Worm (Caenorhabditis elegans) whole organism, L1 larva: Measurements from ENCODE around the gene T01C3.11.

Experiments
- C16A3.4 ChIP-seq: fragments of 150-350 bp; optimal IDR thresholded peaks from 2 replicates; lab custom pipeline; 2014; ENCODE audit warnings: missing biosample characterization, missing genetic modification characterization
- F16B12.6 ChIP-seq: fragments of 150-350 bp; optimal IDR thresholded peaks from 2 replicates; lab custom pipeline; 2014; ENCODE audit warnings: missing biosample characterization, missing genetic modification characterization
- aha-1 ChIP-seq: fragments of 150-350 bp; optimal IDR thresholded peaks from 2 replicates; lab custom pipeline; 2014; ENCODE audit warnings: missing biosample characterization, missing genetic modification characterization
- alr-1 ChIP-seq: fragments of 200-800 bp; sonication (Bioruptor generic); optimal IDR thresholded peaks from 2 replicates; lab custom pipeline; 2018; ENCODE audit warnings: borderline replicate concordance, mild to moderate bottlenecking, missing genetic modification characterization, missing compliant biosample characterization
- blmp-1 ChIP-seq: fragments of 150-350 bp; optimal IDR thresholded peaks from 2 replicates; lab custom pipeline; 2014; ENCODE audit warnings: missing biosample characterization, missing genetic modification characterization
- ceh-90 ChIP-seq: sonication (generic microtip); optimal IDR thresholded peaks from 2 replicates; lab custom pipeline; 2016; ENCODE audit warnings: missing genetic modification characterization, missing compliant biosample characterization
- ces-1 ChIP-seq: fragments of 150-350 bp; optimal IDR thresholded peaks from 2 replicates; lab custom pipeline; 2014; ENCODE audit warnings: missing biosample characterization, missing genetic modification reagents, missing genetic modification characterization
- egl-27 ChIP-seq, 2 experiments: fragments of 150-350 bp in 1 of 2; sonication (generic microtip); optimal IDR thresholded peaks; 3 replicates each; lab custom pipeline; 2017 to 2018; ENCODE audit warnings: missing biosample characterization in 2 of 2, missing genetic modification characterization in 2 of 2, missing genetic modification reagents in 2 of 2
- elt-3 ChIP-seq, 6 experiments: fragments of 150-350 bp in 1 of 6; sonication (generic microtip); optimal IDR thresholded peaks; 2 replicates each; lab custom pipeline; 2017 to 2018; ENCODE audit warnings: missing biosample characterization in 6 of 6, missing genetic modification characterization in 6 of 6, inconsistent platforms in 1 of 6
- fkh-10 ChIP-seq: sonication (generic microtip); optimal IDR thresholded peaks from 2 replicates; lab custom pipeline; 2017; ENCODE audit warnings: missing biosample characterization, missing genetic modification reagents, missing genetic modification characterization
- fkh-8 ChIP-seq: sonication (generic microtip); optimal IDR thresholded peaks from 2 replicates; lab custom pipeline; 2016; ENCODE audit warnings: mild to moderate bottlenecking, missing genetic modification characterization, missing compliant biosample characterization
- grh-1 ChIP-seq: fragments of 200-800 bp; sonication (Bioruptor generic); IDR thresholded peaks from 2 replicates; pipeline ENCODE4 v1.3.6; 2022; ENCODE audit warnings: missing genetic modification reagents, missing genetic modification characterization, missing compliant biosample characterization
- irx-1 ChIP-seq: sonication (generic microtip); optimal IDR thresholded peaks from 2 replicates; lab custom pipeline; 2016; ENCODE audit warnings: missing genetic modification characterization, missing compliant biosample characterization
- isw-1 ChIP-seq: fragments of 200-800 bp; sonication (Bioruptor generic); IDR thresholded peaks from 2 replicates; pipeline ENCODE4 v1.3.6; 2022; ENCODE audit warnings: missing genetic modification characterization, missing compliant biosample characterization
- lin-14 ChIP-seq: fragments of 200-800 bp; sonication (Bioruptor generic); optimal IDR thresholded peaks from 2 replicates; lab custom pipeline; 2018; ENCODE audit warnings: mild to moderate bottlenecking, missing genetic modification characterization, moderate library complexity, missing compliant biosample characterization
- lin-35 ChIP-seq, 2 experiments: fragments of 150-350 bp; optimal IDR thresholded peaks; 2 replicates each; lab custom pipeline; 2014; ENCODE audit warnings: missing biosample characterization in 2 of 2, missing genetic modification characterization in 2 of 2, missing genetic modification reagents in 2 of 2
- lin-39 ChIP-seq: fragments of 150-350 bp; optimal IDR thresholded peaks from 2 replicates; lab custom pipeline; 2014; ENCODE audit warnings: missing biosample characterization, missing genetic modification reagents, missing genetic modification characterization
- lsy-2 ChIP-seq, 2 experiments: fragments of 150-350 bp; optimal IDR thresholded peaks; 2 replicates each; lab custom pipeline; 2014; ENCODE audit warnings: missing biosample characterization in 2 of 2, missing genetic modification characterization in 2 of 2
- mab-9 ChIP-seq: fragments of 200-800 bp; sonication (Bioruptor generic); IDR thresholded peaks from 2 replicates; pipeline ENCODE4 v1.3.6; 2022; ENCODE audit warnings: missing genetic modification reagents, missing genetic modification characterization, missing compliant biosample characterization
- mef-2 ChIP-seq: fragments of 150-350 bp; optimal IDR thresholded peaks from 2 replicates; lab custom pipeline; 2014; ENCODE audit warnings: missing biosample characterization, missing genetic modification characterization
- mep-1 ChIP-seq: fragments of 150-350 bp; optimal IDR thresholded peaks from 2 replicates; lab custom pipeline; 2014; ENCODE audit warnings: missing biosample characterization, missing genetic modification characterization
- nhr-12 ChIP-seq: sonication (generic microtip); optimal IDR thresholded peaks from 2 replicates; lab custom pipeline; 2017; ENCODE audit warnings: missing biosample characterization, missing genetic modification characterization
- nhr-20 ChIP-seq: sonication (generic microtip); optimal IDR thresholded peaks from 2 replicates; lab custom pipeline; 2016; ENCODE audit warnings: mild to moderate bottlenecking, missing genetic modification characterization, missing compliant biosample characterization
- nhr-47 ChIP-seq: sonication (generic microtip); optimal IDR thresholded peaks from 2 replicates; lab custom pipeline; 2016; ENCODE audit warnings: mild to moderate bottlenecking, missing genetic modification characterization, moderate library complexity, missing compliant biosample characterization
- nhr-71 ChIP-seq: sonication (generic microtip); optimal IDR thresholded peaks from 2 replicates; lab custom pipeline; 2016; ENCODE audit warnings: mild to moderate bottlenecking, missing genetic modification characterization, moderate library complexity, missing compliant biosample characterization
- nhr-77 ChIP-seq: fragments of 150-350 bp; optimal IDR thresholded peaks from 2 replicates; lab custom pipeline; 2014; ENCODE audit warnings: missing biosample characterization, missing genetic modification characterization
- nhr-84 ChIP-seq: sonication (generic microtip); optimal IDR thresholded peaks from 2 replicates; lab custom pipeline; 2017; ENCODE audit warnings: missing biosample characterization, missing genetic modification characterization
- nhr-85 ChIP-seq: sonication (generic microtip); peaks from one replicate; lab custom pipeline; 2016; ENCODE audit warnings: missing genetic modification characterization, inconsistent platforms, missing compliant biosample characterization
- nhr-90 ChIP-seq: sonication (generic microtip); optimal IDR thresholded peaks from 2 replicates; lab custom pipeline; 2016; ENCODE audit warnings: mild to moderate bottlenecking, missing genetic modification characterization, missing compliant biosample characterization; ENCODE audit not compliant: poor library complexity
- pax-3 ChIP-seq: fragments of 200-800 bp; sonication (Bioruptor generic); optimal IDR thresholded peaks from 2 replicates; lab custom pipeline; 2018; ENCODE audit warnings: mild to moderate bottlenecking, missing genetic modification characterization, moderate library complexity, missing compliant biosample characterization
- pqm-1 ChIP-seq: sonication (generic microtip); optimal IDR thresholded peaks from 3 replicates; lab custom pipeline; 2017; ENCODE audit warnings: missing biosample characterization, missing genetic modification characterization
- rnt-1 ChIP-seq: sonication (generic microtip); optimal IDR thresholded peaks from 2 replicates; lab custom pipeline; 2016; ENCODE audit warnings: mild to moderate bottlenecking, missing genetic modification characterization, moderate library complexity, missing compliant biosample characterization
- skn-1 ChIP-seq: fragments of 150-350 bp; optimal IDR thresholded peaks from 2 replicates; lab custom pipeline; 2014; ENCODE audit warnings: missing biosample characterization, missing genetic modification characterization
- snpc-4 ChIP-seq: fragments of 150-350 bp; optimal IDR thresholded peaks from 2 replicates; lab custom pipeline; 2014; ENCODE audit warnings: missing biosample characterization, missing genetic modification characterization
- snu-23 ChIP-seq: sonication (generic microtip); optimal IDR thresholded peaks from 2 replicates; lab custom pipeline; 2016; ENCODE audit warnings: missing genetic modification characterization, missing compliant biosample characterization
- sup-37 ChIP-seq: fragments of 200-800 bp; sonication (Bioruptor generic); optimal IDR thresholded peaks from 2 replicates; lab custom pipeline; 2018; ENCODE audit warnings: mild to moderate bottlenecking, missing genetic modification characterization, missing compliant biosample characterization
- tlp-1 ChIP-seq: fragments of 150-350 bp; optimal IDR thresholded peaks from 2 replicates; lab custom pipeline; 2014; ENCODE audit warnings: missing biosample characterization, missing genetic modification characterization
- unc-30 ChIP-seq: sonication (generic microtip); optimal IDR thresholded peaks from 2 replicates; lab custom pipeline; 2017; ENCODE audit warnings: missing biosample characterization, missing genetic modification characterization
- vab-15 ChIP-seq: sonication (generic microtip); optimal IDR thresholded peaks from 2 replicates; lab custom pipeline; 2017; ENCODE audit warnings: missing genotype, mild to moderate bottlenecking, missing genetic modification characterization, missing compliant biosample characterization
- zag-1 ChIP-seq: fragments of 150-350 bp; optimal IDR thresholded peaks from 2 replicates; lab custom pipeline; 2014; ENCODE audit warnings: missing biosample characterization, missing genetic modification characterization

The T01C3.11 gene

DNA sequence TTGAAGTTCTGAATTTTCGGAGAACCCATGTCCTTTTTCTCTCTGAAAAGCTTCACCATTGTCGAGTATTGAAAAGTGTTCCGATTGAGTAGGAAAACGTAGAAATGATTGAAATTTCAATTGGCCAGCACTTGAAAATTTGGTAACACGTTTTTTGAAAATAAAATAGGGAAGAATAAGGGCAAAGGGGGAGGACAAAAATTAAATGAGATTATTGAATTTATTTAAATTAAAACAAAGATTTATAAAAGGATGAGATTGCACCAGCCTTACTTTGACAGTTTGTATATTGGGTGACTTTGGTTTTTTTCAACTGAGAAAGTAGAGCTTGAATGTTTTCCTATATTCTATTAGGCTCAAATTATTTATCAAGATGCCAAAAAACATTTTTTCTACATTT, 14.8 kb downstream of the T01C3.11 start, which contains the start of gene obr-2:
Gene obr-2, minus strand, starts transcription at position 101 of the 400 bp plus-strand sequence.
- TF ChIP-seq aha-1 (tag; lab: Kevin White, UChicago) (no peak), unc-30 (tag; lab: Kevin White, UChicago) (no peak), fkh-10 (GFP tag; lab: Kevin White, UChicago) (no peak), zag-1 (tag; lab: Kevin White, UChicago) (no peak), vab-15 (tag; lab: Kevin White, UChicago) (no peak), nhr-77 (no peak), elt-3 (tag; optimal IDR thresholded peaks at IDR 0.05; lab: Kevin White, UChicago) (no peak), ceh-90 (no peak), irx-1 (tag; lab: Kevin White, UChicago) (no peak), tlp-1 (no peak), nhr-71 (no peak), ces-1 (GFP tag; lab: Kevin White, UChicago) (no peak), pax-3 (tag; lab: Kevin White, UChicago) (no peak), lin-39 (tag; lab: Kevin White, UChicago) (no peak), nhr-12 (no peak), mab-9 (GFP tag; lab: Robert Waterston, UW) (no peak)
- TF ChIP-seq, all 84 proteins: peak for 0

DNA sequence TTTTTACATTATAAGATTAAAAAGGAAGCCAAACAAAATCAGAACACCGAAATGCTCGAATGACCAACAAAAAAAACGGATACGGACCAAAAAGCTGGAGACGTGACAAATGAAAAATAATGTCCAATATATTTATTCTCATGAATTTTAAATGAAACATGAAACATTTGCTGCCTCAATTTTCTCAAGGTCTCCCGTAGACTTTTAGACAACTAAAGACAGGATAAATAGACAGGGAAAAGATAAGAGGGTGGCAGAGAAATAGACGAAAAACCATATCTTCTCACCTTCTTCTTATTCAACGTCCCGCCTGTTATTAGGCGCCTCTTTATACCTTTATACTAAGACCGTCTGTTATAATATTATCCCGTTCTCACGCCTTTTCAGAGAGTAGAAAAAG, 16.5 kb downstream of the T01C3.11 start:
- TF ChIP-seq C16A3.4 (tag; lab: Kevin White, UChicago) (no peak), nhr-85 (peak; percentile 54), mep-1 (tag; lab: Kevin White, UChicago) (peak; percentile 4), fkh-10 (GFP tag; lab: Kevin White, UChicago) (no peak), lsy-2 (tag; optimal IDR thresholded peaks at IDR 0.05; lab: Kevin White, UChicago) (peak in 1 of 2 experiments; percentile 11), lin-35 (GFP tag; optimal IDR thresholded peaks at IDR 0.05; lab: Kevin White, UChicago) (peak in 1 of 2 experiments; percentile 1), lin-14 (GFP tag; lab: Kevin White, UChicago) (peak; percentile 44), nhr-71 (peak; percentile 48), skn-1 (tag; lab: Kevin White, UChicago) (peak; percentile 7), rnt-1 (tag; lab: Kevin White, UChicago) (peak; percentile 11), nhr-90 (peak; percentile 4), blmp-1 (tag; lab: Kevin White, UChicago) (peak; percentile 39), mef-2 (tag; lab: Kevin White, UChicago) (no peak), elt-3 (tag; optimal IDR thresholded peaks at IDR 0.05; lab: Kevin White, UChicago) (peak in 1 of 6 experiments; percentile 36), snu-23 (peak; percentile 33)

DNA sequence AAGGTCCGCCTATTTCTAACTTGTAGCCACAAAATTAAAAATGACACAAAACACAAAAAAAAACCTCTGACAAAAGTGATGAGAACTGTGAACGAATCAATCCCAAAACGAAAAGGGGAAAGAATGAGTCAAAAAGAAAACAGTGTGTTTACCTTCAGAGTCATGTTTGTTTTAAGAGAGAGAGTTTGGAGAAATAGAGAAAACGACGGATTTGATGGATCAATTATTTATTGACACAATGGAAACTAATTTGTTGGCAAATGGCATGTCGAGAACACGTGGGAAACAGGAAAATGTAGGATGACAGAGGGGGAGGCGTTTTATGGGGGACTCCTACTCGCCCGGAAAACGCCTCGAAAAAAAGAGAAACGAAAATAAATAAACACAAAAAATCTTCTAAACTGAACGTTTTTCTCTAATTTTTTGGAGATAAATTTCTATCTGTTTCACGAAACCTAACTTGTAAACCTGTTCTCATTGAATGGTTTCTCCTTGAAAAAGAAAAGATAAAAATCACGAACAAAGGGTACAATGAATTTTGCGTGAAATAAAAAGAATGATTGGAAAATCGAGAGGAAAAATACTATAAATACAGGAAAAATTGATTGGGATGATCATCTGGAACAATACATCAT, 17.6 kb downstream of the T01C3.11 start:
- TF ChIP-seq nhr-20 (tag; lab: Kevin White, UChicago): no peak
- peak; percentile 86 for TF ChIP-seq nhr-85
- TF ChIP-seq lin-14 (GFP tag; lab: Kevin White, UChicago): peak; percentile 60
- TF ChIP-seq snpc-4 (tag; lab: Kevin White, UChicago): no peak
- no peak for TF ChIP-seq vab-15 (tag; lab: Kevin White, UChicago)
- no peak for TF ChIP-seq egl-27 (tag; optimal IDR thresholded peaks at IDR 0.05; lab: Kevin White, UChicago)
- TF ChIP-seq isw-1: no peak
- no peak for TF ChIP-seq sup-37 (GFP tag; lab: Kevin White, UChicago)
- peak; percentile 2 for TF ChIP-seq nhr-71
- no peak for TF ChIP-seq alr-1
- TF ChIP-seq pqm-1 (tag; lab: Kevin White, UChicago): no peak
- no peak for TF ChIP-seq F16B12.6 (tag; lab: Kevin White, UChicago)
- no peak for TF ChIP-seq fkh-8 (tag; lab: Kevin White, UChicago)
- TF ChIP-seq lin-39 (tag; lab: Kevin White, UChicago): no peak
- TF ChIP-seq nhr-47 (tag; lab: Kevin White, UChicago): no peak
- TF ChIP-seq nhr-84 (tag; lab: Kevin White, UChicago): no peak
- 0 out of 2 replicates have a peak, but pooled peaks have one; percentile 26 for TF ChIP-seq grh-1 (GFP tag; lab: Robert Waterston, UW)
- TF ChIP-seq elt-3 (tag; optimal IDR thresholded peaks at IDR 0.05; lab: Kevin White, UChicago): peak in 1 of 6 experiments; percentile 16
